Fruit fly (Drosophila melanogaster) whole organism, embryonic: Measurements from ENCODE around the gene crq.

Source experiments
- CG6254 ChIP-seq: fragments of 200-800 bp; sonication (Bioruptor generic); optimal IDR thresholded peaks from 3 replicates; lab custom pipeline; 2017; ENCODE audit warnings: mild to moderate bottlenecking, missing biosample characterization, missing genetic modification reagents, missing genetic modification characterization
- HHEX ChIP-seq: fragments of 200-800 bp; sonication (Bioruptor generic); optimal IDR thresholded peaks from 3 replicates; lab custom pipeline; 2017; ENCODE audit warnings: missing biosample characterization, mild to moderate bottlenecking, missing genetic modification characterization, missing genetic modification reagents
- ap ChIP-seq: fragments of 200-800 bp; sonication (Bioruptor generic); IDR thresholded peaks from 2 replicates; pipeline ENCODE4 v1.3.6; 2022; ENCODE audit warnings: missing biosample characterization, missing genetic modification characterization
- lola ChIP-seq, 3 experiments: fragments of >200 bp in 2 of 3; fragments of 200-800 bp in 1 of 3; sonication (Bioruptor generic) in 1 of 3; optimal IDR thresholded peaks; 2 replicates each; lab custom pipeline; 2017 to 2019; ENCODE audit warnings: missing biosample characterization in 3 of 3, missing genetic modification characterization in 3 of 3, mild to moderate bottlenecking in 1 of 3, moderate library complexity in 1 of 3

DNA sequence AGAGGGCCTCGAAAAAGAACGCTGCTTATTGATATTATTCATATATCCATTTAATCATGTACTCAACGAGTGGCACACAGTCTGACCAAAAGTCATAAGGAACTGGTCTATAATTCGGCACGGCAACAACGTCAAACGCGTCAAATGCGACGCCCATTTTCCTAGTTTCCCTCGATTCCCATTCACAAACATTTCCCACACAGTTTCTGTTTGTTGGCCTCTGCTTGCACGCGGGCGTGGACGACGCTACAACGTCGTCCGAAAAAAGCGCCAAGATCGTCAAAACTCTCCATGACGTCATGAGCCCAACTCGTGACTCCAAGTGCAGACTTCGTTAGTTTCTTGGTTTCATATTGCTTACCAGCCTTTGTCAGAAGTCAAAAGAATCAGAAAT, 29.6 kb upstream of the crq start:
- TF ChIP-seq ap (no peak), lola (GFP tag; optimal IDR thresholded peaks at IDR 0.05; lab: Kevin White, UChicago) (no peak), HHEX (GFP tag; lab: Kevin White, UChicago) (no peak), CG6254 (no peak)
